Worm (Caenorhabditis elegans) whole organism, late embryonic: Measurements from ENCODE around the gene srx-67.

Experiments
- C08G9.2 ChIP-seq: sonication (generic microtip); optimal IDR thresholded peaks from 2 replicates; lab custom pipeline; 2016; ENCODE audit warnings: mild to moderate bottlenecking, missing genetic modification characterization, moderate library complexity, missing compliant biosample characterization
- C38D4.7 ChIP-seq: fragments of 200-800 bp; sonication (Bioruptor generic); optimal IDR thresholded peaks from 2 replicates; lab custom pipeline; 2018; ENCODE audit warnings: mild to moderate bottlenecking, missing genetic modification characterization, moderate library complexity, missing compliant biosample characterization
- F13H6.1 ChIP-seq: sonication (generic microtip); optimal IDR thresholded peaks from 2 replicates; lab custom pipeline; 2016; ENCODE audit warnings: missing genetic modification characterization, missing compliant biosample characterization
- K02D7.2 ChIP-seq: sonication (generic microtip); optimal IDR thresholded peaks from 2 replicates; lab custom pipeline; 2017; ENCODE audit warnings: mild to moderate bottlenecking, missing genetic modification characterization, missing compliant biosample characterization
- T23F11.4 ChIP-seq: fragments of 200-800 bp; sonication (Bioruptor generic); optimal IDR thresholded peaks from 2 replicates; lab custom pipeline; 2018; ENCODE audit warnings: mild to moderate bottlenecking, missing genetic modification characterization, missing compliant biosample characterization
- ama-1 ChIP-seq: fragments of 150-350 bp; optimal IDR thresholded peaks from 2 replicates; lab custom pipeline; 2014
- ceh-22 ChIP-seq: sonication (generic microtip); optimal IDR thresholded peaks from 2 replicates; lab custom pipeline; 2017; ENCODE audit warnings: missing biosample characterization, missing genetic modification characterization
- ceh-31 ChIP-seq: sonication (generic microtip); optimal IDR thresholded peaks from 2 replicates; lab custom pipeline; 2016; ENCODE audit warnings: missing genetic modification characterization, missing compliant biosample characterization
- ceh-34 ChIP-seq: sonication (generic microtip); optimal IDR thresholded peaks from 2 replicates; lab custom pipeline; 2016; ENCODE audit warnings: mild to moderate bottlenecking, missing genetic modification characterization, missing compliant biosample characterization
- ceh-45 ChIP-seq: fragments of 200-800 bp; sonication (Bioruptor generic); IDR thresholded peaks from 2 replicates; pipeline ENCODE4 v1.3.6; 2022; ENCODE audit warnings: missing genetic modification reagents, missing genetic modification characterization, missing compliant biosample characterization
- ceh-9 ChIP-seq: sonication (generic microtip); optimal IDR thresholded peaks from 2 replicates; lab custom pipeline; 2016; ENCODE audit warnings: mild to moderate bottlenecking, missing genetic modification characterization, inconsistent platforms, missing compliant biosample characterization
- che-1 ChIP-seq: sonication (generic microtip); optimal IDR thresholded peaks from 2 replicates; lab custom pipeline; 2016; ENCODE audit warnings: mild to moderate bottlenecking, missing genetic modification characterization, missing compliant biosample characterization
- dmd-4 ChIP-seq: sonication (generic microtip); optimal IDR thresholded peaks from 2 replicates; lab custom pipeline; 2016; ENCODE audit warnings: borderline replicate concordance, missing genetic modification characterization, missing compliant biosample characterization
- dve-1 ChIP-seq: sonication (generic microtip); optimal IDR thresholded peaks from 2 replicates; lab custom pipeline; 2017; ENCODE audit warnings: antibody characterized with exemption, mild to moderate bottlenecking, missing genetic modification characterization, missing compliant biosample characterization
- elt-2 ChIP-seq: sonication (generic microtip); optimal IDR thresholded peaks from 2 replicates; lab custom pipeline; 2016; ENCODE audit warnings: missing genetic modification reagents, missing genetic modification characterization, missing compliant biosample characterization
- eyg-1 ChIP-seq: sonication (generic microtip); optimal IDR thresholded peaks from 2 replicates; lab custom pipeline; 2016; ENCODE audit warnings: missing genotype, missing genetic modification characterization, missing compliant biosample characterization
- gmeb-2 ChIP-seq: sonication (generic microtip); optimal IDR thresholded peaks from 2 replicates; lab custom pipeline; 2016; ENCODE audit warnings: missing genetic modification characterization, inconsistent platforms, missing compliant biosample characterization
- hlh-13 ChIP-seq: fragments of 200-800 bp; sonication (Bioruptor generic); optimal IDR thresholded peaks from 2 replicates; lab custom pipeline; 2018; ENCODE audit warnings: mild to moderate bottlenecking, missing genetic modification characterization, missing compliant biosample characterization
- hlh-15 ChIP-seq: sonication (generic microtip); optimal IDR thresholded peaks from 2 replicates; lab custom pipeline; 2016; ENCODE audit warnings: missing genetic modification characterization, missing compliant biosample characterization
- hlh-30 ChIP-seq: sonication (generic microtip); optimal IDR thresholded peaks from 2 replicates; lab custom pipeline; 2017; ENCODE audit warnings: antibody characterized with exemption, missing genetic modification characterization, missing compliant biosample characterization; ENCODE audit not compliant: insufficient read depth
- hlh-6 ChIP-seq: sonication (generic microtip); optimal IDR thresholded peaks from 2 replicates; lab custom pipeline; 2016; ENCODE audit warnings: missing genotype, missing genetic modification characterization, missing compliant biosample characterization
- hlh-8 ChIP-seq: sonication (generic microtip); optimal IDR thresholded peaks from 2 replicates; lab custom pipeline; 2016; ENCODE audit warnings: missing genotype, missing genetic modification characterization, missing compliant biosample characterization
- lim-6 ChIP-seq: sonication (generic microtip); optimal IDR thresholded peaks from 2 replicates; lab custom pipeline; 2016; ENCODE audit warnings: missing genetic modification characterization, missing compliant biosample characterization
- mec-3 ChIP-seq: sonication (generic microtip); optimal IDR thresholded peaks from 2 replicates; lab custom pipeline; 2016; ENCODE audit warnings: borderline replicate concordance, missing genetic modification characterization, missing compliant biosample characterization
- nfya-1 ChIP-seq: sonication (generic microtip); optimal IDR thresholded peaks from 2 replicates; lab custom pipeline; 2017; ENCODE audit warnings: missing genetic modification characterization, mild to moderate bottlenecking, missing compliant biosample characterization, antibody characterized with exemption, moderate library complexity
- nhr-11 ChIP-seq: fragments of 150-350 bp; optimal IDR thresholded peaks from 2 replicates; lab custom pipeline; 2014; ENCODE audit warnings: missing biosample characterization, missing genetic modification characterization
- npax-4 ChIP-seq: sonication (generic microtip); optimal IDR thresholded peaks from 2 replicates; lab custom pipeline; 2016; ENCODE audit warnings: missing genetic modification characterization, missing compliant biosample characterization
- odd-2 ChIP-seq: sonication (generic microtip); optimal IDR thresholded peaks from 2 replicates; lab custom pipeline; 2017; ENCODE audit warnings: antibody characterized with exemption, mild to moderate bottlenecking, missing genetic modification characterization, missing compliant biosample characterization
- pat-9 ChIP-seq: fragments of 200-800 bp; sonication (Bioruptor generic); optimal IDR thresholded peaks from 2 replicates; lab custom pipeline; 2018; ENCODE audit warnings: mild to moderate bottlenecking, missing genetic modification characterization, moderate library complexity, missing compliant biosample characterization
- pax-1 ChIP-seq: fragments of 150-350 bp; optimal IDR thresholded peaks from 2 replicates; lab custom pipeline; 2014; ENCODE audit warnings: missing biosample characterization, missing genetic modification characterization
- pha-4 ChIP-seq: fragments of 150-350 bp; optimal IDR thresholded peaks from 2 replicates; lab custom pipeline; 2018; ENCODE audit warnings: missing biosample characterization, missing genetic modification reagents, missing genetic modification characterization
- ref-2 ChIP-seq: sonication (generic microtip); optimal IDR thresholded peaks from 2 replicates; lab custom pipeline; 2016; ENCODE audit warnings: missing genetic modification characterization, missing compliant biosample characterization
- rnt-1 ChIP-seq: sonication (generic microtip); optimal IDR thresholded peaks from 2 replicates; lab custom pipeline; 2016; ENCODE audit warnings: missing genetic modification characterization, missing compliant biosample characterization
- sdc-2 ChIP-seq: sonication (generic microtip); optimal IDR thresholded peaks from 2 replicates; lab custom pipeline; 2016; ENCODE audit warnings: missing genotype, missing genetic modification characterization, missing compliant biosample characterization
- sox-4 ChIP-seq: sonication (generic microtip); optimal IDR thresholded peaks from 2 replicates; lab custom pipeline; 2017; ENCODE audit warnings: mild to moderate bottlenecking, missing genetic modification characterization, inconsistent platforms, missing compliant biosample characterization
- syd-9 ChIP-seq: sonication (generic microtip); optimal IDR thresholded peaks from 2 replicates; lab custom pipeline; 2016; ENCODE audit warnings: mild to moderate bottlenecking, missing genetic modification characterization, moderate library complexity, missing compliant biosample characterization
- unc-3 ChIP-seq, 2 experiments: fragments of 200-800 bp in 1 of 2; sonication (Bioruptor generic) in 1 of 2; sonication (generic microtip) in 1 of 2; conservative IDR thresholded peaks in 1 of 2; optimal IDR thresholded peaks in 1 of 2; 2 replicates each; pipeline versions ENCODE4 v1.3.6 to Lab custom; 2016 to 2022; ENCODE audit warnings: missing compliant biosample characterization in 2 of 2, missing genetic modification characterization in 2 of 2, missing genetic modification reagents in 1 of 2
- ztf-16 ChIP-seq: sonication (generic microtip); optimal IDR thresholded peaks from 2 replicates; lab custom pipeline; 2017; ENCODE audit warnings: missing genetic modification characterization, missing compliant biosample characterization

The srx-67 gene

ce11 chrV:3891919-3892318 lies 24.7 kb upstream of the srx-67 start, which contains the start of gene C17E7.12:
Gene C17E7.12, minus strand, starts transcription at chrV:3892019.
- TF ChIP-seq sox-4 (no peak), C38D4.7 (GFP tag; lab: Kevin White, UChicago) (no peak), syd-9 (no peak), sdc-2 (tag; lab: Kevin White, UChicago) (no peak), ref-2 (tag; lab: Kevin White, UChicago) (no peak), C08G9.2 (tag; lab: Kevin White, UChicago) (no peak), hlh-13 (GFP tag; lab: Kevin White, UChicago) (no peak), ama-1 (lab: Kevin White, UChicago) (no peak), hlh-30 (tag; lab: Kevin White, UChicago) (no peak), mec-3 (tag; lab: Kevin White, UChicago) (no peak), hlh-8 (tag; lab: Kevin White, UChicago) (no peak)

DNA sequence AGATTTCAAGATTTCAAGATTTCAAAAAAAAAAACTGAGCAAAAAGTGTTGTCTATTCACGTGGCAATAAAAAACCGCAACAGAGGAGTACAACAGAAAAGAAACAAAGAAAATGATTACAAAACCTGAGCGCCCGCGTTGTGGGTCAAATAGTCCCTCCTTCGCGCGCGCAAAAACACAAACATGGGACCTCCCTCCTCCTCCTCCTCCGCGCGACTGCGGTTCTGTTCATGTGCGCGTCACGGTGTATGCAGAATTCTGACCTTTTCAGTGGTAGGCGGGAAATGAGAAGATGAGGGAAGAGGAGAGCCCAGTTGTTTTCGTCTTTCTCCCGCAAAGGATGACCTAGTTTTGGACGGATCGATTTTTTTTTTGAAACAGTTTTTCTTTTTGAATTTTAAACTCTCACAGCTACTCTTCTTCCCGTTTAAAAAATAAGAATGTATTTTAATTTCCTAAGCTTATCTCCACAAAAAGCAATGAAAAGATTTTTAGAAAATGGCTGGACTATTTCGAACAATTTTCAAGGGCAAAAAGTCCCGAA lies 24.1 kb upstream of the srx-67 start, which contains the start of gene C17E7.4:
Gene C17E7.4 (plus strand): TSS at position 494 of the 544 bp plus-strand sequence.
- TF ChIP-seq ama-1 (lab: Kevin White, UChicago) (no peak), che-1 (tag; lab: Kevin White, UChicago) (no peak), hlh-6 (tag; lab: Kevin White, UChicago) (no peak), hlh-8 (tag; lab: Kevin White, UChicago) (no peak), ceh-34 (no peak), nfya-1 (tag; lab: Kevin White, UChicago) (no peak), odd-2 (no peak), unc-3 (GFP tag; conservative IDR thresholded peaks at IDR 0.05; lab: Robert Waterston, UW) (no peak), unc-3 (tag; optimal IDR thresholded peaks at IDR 0.05; lab: Kevin White, UChicago) (no peak), dve-1 (tag; lab: Kevin White, UChicago) (no peak), lim-6 (no peak), hlh-15 (tag; lab: Kevin White, UChicago) (no peak), npax-4 (tag; lab: Kevin White, UChicago) (no peak), nhr-11 (tag; lab: Kevin White, UChicago) (no peak)

DNA sequence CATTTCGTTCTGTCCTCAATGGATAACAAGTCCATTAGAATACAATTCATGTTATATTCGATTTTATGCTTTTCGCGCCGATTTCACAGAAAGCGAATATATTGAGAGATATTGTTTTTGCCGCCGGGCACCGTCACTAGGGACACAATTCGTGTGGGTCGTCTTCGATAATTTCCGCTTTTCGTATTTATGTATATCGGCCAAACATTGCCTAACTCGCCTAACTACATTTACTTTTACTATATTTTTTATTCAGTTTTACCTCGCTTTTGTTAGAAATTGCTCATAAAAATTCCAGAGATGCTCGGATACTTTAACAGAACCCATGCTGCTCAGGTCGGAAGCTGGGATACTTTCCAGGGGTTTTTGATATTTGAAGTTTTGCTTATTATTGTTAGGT lies 21.9 kb upstream of the srx-67 start, which contains the start of gene sre-9:
Gene sre-9 (plus strand): TSS at position 301 of the 400 bp plus-strand sequence.
- no peak for TF ChIP-seq eyg-1
- TF ChIP-seq elt-2, result no peak
- no peak for TF ChIP-seq gmeb-2 (tag; lab: Kevin White, UChicago)
- no peak for TF ChIP-seq ceh-22 (tag; lab: Kevin White, UChicago)
- no peak for TF ChIP-seq ref-2 (tag; lab: Kevin White, UChicago)
- TF ChIP-seq nhr-11 (tag; lab: Kevin White, UChicago), result no peak
- no peak for TF ChIP-seq ceh-45
- TF ChIP-seq rnt-1 (tag; lab: Kevin White, UChicago), result no peak
- no peak for TF ChIP-seq K02D7.2 (tag; lab: Kevin White, UChicago)
- no peak for TF ChIP-seq F13H6.1 (tag; lab: Kevin White, UChicago)
- no peak for TF ChIP-seq dmd-4 (tag; lab: Kevin White, UChicago)
- TF ChIP-seq ztf-16 (tag; lab: Kevin White, UChicago), result no peak
- no peak for TF ChIP-seq ceh-9
- TF ChIP-seq T23F11.4 (GFP tag; lab: Kevin White, UChicago), result no peak
- TF ChIP-seq odd-2, result no peak
- TF ChIP-seq ceh-31 (tag; lab: Kevin White, UChicago), result no peak
- TF ChIP-seq pat-9 (tag; lab: Kevin White, UChicago), result no peak
- TF ChIP-seq pha-4 (tag; lab: Kevin White, UChicago), result no peak
- no peak for TF ChIP-seq pax-1 (tag; lab: Kevin White, UChicago)
